Worm (Caenorhabditis elegans): ENCODE results near the gene ttr-46.

Gene ttr-46

DNA sequence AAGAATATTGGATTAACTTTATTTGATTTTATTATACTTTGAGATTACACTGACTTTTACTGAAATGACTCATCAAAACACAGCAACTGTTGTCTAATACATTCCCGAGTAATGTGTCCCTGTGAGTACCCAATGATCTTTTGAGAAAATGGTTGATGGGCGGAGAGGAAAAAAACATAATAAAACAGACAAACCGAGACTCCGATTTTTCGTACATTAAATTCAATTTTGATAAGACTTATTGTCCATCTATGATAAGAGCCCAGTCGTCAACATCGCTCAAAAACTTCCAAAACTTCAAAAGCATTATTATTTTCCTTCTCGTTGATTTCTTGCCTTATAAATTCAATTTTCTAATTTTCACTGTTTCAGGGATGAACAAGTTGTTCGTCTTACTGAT is at the start of gene ttr-46:
ttr-46 (plus strand) TSS at position 373 of the 400 bp plus-strand sequence.
- TF ChIP-seq nhr-80 (tag; optimal IDR thresholded peaks at IDR 0.05): peak; percentile 69
- no peak for TF ChIP-seq ztf-3 (GFP tag; optimal IDR thresholded peaks at IDR 0.05)

DNA sequence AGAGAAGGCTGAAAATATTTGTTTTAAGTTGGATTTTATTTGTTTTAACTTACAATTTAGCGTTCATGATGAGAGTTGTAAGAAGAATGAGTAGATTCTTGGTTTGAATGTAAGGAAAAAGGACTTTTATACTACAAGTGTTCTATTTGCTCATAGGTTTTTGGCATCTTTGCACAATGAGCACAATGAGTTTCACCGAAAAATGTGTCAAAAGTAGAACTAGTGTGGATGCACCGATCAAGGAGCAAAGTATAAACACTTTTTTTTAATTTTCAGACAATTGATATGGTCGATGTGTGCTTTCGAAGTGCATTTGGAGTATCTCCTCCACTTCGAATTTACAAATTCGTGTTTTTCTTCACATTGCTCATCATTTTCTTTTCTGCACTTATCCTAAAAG is 44.9 kb upstream of the ttr-46 start, which contains the start of gene fipr-11:
fipr-11 (minus strand) TSS at position 101 of the 400 bp plus-strand sequence.
- TF ChIP-seq efl-1 (GFP tag; optimal IDR thresholded peaks at IDR 0.05): no peak

DNA sequence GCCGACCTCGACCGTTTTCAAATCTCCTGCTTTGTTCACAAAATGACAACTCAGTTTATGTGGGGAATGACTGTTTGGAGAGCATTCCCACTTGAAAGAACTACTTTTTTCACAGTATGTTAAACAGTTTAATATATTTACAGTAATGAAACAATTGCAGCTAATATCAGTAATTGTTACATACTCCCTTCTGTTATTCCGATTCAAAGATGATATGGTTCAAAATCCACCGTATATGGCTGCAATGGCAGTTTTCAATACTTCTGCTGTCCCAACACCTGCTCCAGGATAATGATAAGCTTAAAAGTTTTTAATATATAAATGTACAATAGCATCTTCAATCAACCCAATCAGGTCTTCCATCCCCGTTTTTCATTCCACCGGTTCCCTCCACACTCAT is 43.8 kb upstream of the ttr-46 start:
- TF ChIP-seq fkh-3 (tag; optimal IDR thresholded peaks at IDR 0.05): no peak
- TF ChIP-seq C17E4.6 (GFP tag; IDR thresholded peaks at IDR 0.05): no peak
- TF ChIP-seq F37B4.10 (GFP tag; IDR thresholded peaks at IDR 0.05): no peak
- no peak for TF ChIP-seq nhr-120 (GFP tag; IDR thresholded peaks at IDR 0.05)
- no peak for TF ChIP-seq ceh-79 (tag; optimal IDR thresholded peaks at IDR 0.05)
- TF ChIP-seq Y95B8A.8 (GFP tag; IDR thresholded peaks at IDR 0.05): no peak
- TF ChIP-seq cebp-2 (GFP tag; IDR thresholded peaks at IDR 0.05): no peak
- TF ChIP-seq cebp-1 (GFP tag; IDR thresholded peaks at IDR 0.05): no peak
- TF ChIP-seq cebp-1 (tag; optimal IDR thresholded peaks at IDR 0.05): no peak
- no peak for TF ChIP-seq bed-2 (GFP tag; IDR thresholded peaks at IDR 0.05)
- no peak for TF ChIP-seq F22D6.2 (tag; optimal IDR thresholded peaks at IDR 0.05)
- no peak for TF ChIP-seq K12H6.12 (tag; optimal IDR thresholded peaks at IDR 0.05)
- no peak for TF ChIP-seq sea-2 (GFP tag; IDR thresholded peaks at IDR 0.05)
- TF ChIP-seq zfh-2 (GFP tag; conservative IDR thresholded peaks at IDR 0.05): no peak
- TF ChIP-seq snpc-3.4 (tag; optimal IDR thresholded peaks at IDR 0.05): no peak
- TF ChIP-seq ztf-28 (GFP tag; IDR thresholded peaks at IDR 0.05): no peak
- TF ChIP-seq zim-3 (tag; optimal IDR thresholded peaks at IDR 0.05): no peak
- TF ChIP-seq ets-4 (GFP tag; optimal IDR thresholded peaks at IDR 0.05): no peak
- TF ChIP-seq rcor-1 (GFP tag; IDR thresholded peaks at IDR 0.05): no peak
- TF ChIP-seq F10E7.11 (tag; optimal IDR thresholded peaks at IDR 0.05): no peak

DNA sequence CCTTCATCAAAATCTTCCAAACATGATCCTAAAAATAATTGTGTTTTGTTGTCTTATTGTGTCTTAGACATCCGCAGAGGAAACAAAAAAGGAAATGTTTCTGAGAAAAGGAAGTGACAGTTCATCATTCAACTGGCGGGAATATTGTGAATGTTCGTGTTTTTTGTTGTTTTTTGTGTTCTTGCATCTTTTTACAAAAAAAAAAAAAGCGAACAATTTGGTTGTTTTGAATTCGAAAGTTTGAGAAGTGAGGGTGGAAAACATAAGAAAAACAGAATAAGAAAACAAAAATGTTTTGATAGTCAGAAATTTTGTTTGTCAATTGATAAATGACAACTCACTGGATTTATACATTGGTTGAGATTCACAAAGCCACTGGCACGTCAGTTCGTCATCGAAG is 41.4 kb upstream of the ttr-46 start:
- no peak for TF ChIP-seq B0035.1 (tag; optimal IDR thresholded peaks at IDR 0.05)
- no peak for TF ChIP-seq chd-7 (tag; optimal IDR thresholded peaks at IDR 0.05)
- no peak for TF ChIP-seq hlh-26 (GFP tag; conservative IDR thresholded peaks at IDR 0.05)
- no peak for TF ChIP-seq ceh-27 (GFP tag; optimal IDR thresholded peaks at IDR 0.05)
- TF ChIP-seq mcd-1 (GFP tag; IDR thresholded peaks at IDR 0.05): no peak
- TF ChIP-seq rcor-1 (GFP tag; IDR thresholded peaks at IDR 0.05): no peak
- TF ChIP-seq ceh-79 (tag; optimal IDR thresholded peaks at IDR 0.05): no peak
- no peak for TF ChIP-seq F52B5.7 (tag; optimal IDR thresholded peaks at IDR 0.05)
- no peak for TF ChIP-seq ztf-18 (tag; optimal IDR thresholded peaks at IDR 0.05)
- TF ChIP-seq F37B4.10 (GFP tag; IDR thresholded peaks at IDR 0.05): no peak
- TF ChIP-seq egrh-3 (GFP tag; IDR thresholded peaks at IDR 0.05): no peak
- TF ChIP-seq Y53G8AR.9 (GFP tag; conservative IDR thresholded peaks at IDR 0.05): no peak

DNA sequence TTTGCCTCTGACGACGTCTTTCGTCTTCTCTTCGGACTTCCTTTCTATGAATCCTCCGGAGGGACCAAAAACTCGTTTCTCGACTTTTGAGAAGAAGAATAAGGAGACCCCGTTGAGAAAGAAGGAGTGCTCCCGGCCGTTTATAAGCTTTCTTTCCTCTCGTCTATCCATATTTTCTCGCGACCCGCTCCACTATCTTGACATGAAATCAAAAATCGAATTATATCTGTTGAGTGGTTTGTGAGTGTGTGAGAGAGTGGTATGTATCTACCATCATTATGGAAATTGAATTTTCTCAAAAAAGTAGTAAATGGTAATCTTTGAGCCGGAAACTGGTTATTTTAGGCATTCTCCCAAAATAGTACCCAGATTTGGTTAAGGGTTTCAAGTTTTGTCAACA is 39.9 kb upstream of the ttr-46 start:
- TF ChIP-seq zim-3 (tag; optimal IDR thresholded peaks at IDR 0.05): no peak
- TF ChIP-seq F33H1.4 (GFP tag; IDR thresholded peaks at IDR 0.05): no peak
- no peak for TF ChIP-seq bed-2 (GFP tag; IDR thresholded peaks at IDR 0.05)
- TF ChIP-seq tlf-1 (GFP tag; optimal IDR thresholded peaks at IDR 0.05): no peak
- TF ChIP-seq lsl-1 (GFP tag; optimal IDR thresholded peaks at IDR 0.05): no peak
- TF ChIP-seq madf-10 (tag; optimal IDR thresholded peaks at IDR 0.05): no peak

Data from whole organism, young adult.